Worm (Caenorhabditis elegans) whole organism, late embryonic: ENCODE results near the gene F35E12.6.

Source experiments
- C08G9.2 ChIP-seq: sonication (generic microtip); optimal IDR thresholded peaks from 2 replicates; lab custom pipeline; 2016; ENCODE audit warnings: mild to moderate bottlenecking, missing genetic modification characterization, moderate library complexity, missing compliant biosample characterization
- hlh-6 ChIP-seq: sonication (generic microtip); optimal IDR thresholded peaks from 2 replicates; lab custom pipeline; 2016; ENCODE audit warnings: missing genotype, missing genetic modification characterization, missing compliant biosample characterization
- pag-3 ChIP-seq: sonication (generic microtip); optimal IDR thresholded peaks from 2 replicates; lab custom pipeline; 2016; ENCODE audit warnings: missing compliant biosample characterization, missing genetic modification characterization, borderline replicate concordance
- pha-4 ChIP-seq: fragments of 150-350 bp; optimal IDR thresholded peaks from 2 replicates; lab custom pipeline; 2018; ENCODE audit warnings: missing biosample characterization, missing genetic modification reagents, missing genetic modification characterization
- pqm-1 ChIP-seq: sonication (generic microtip); optimal IDR thresholded peaks from 2 replicates; lab custom pipeline; 2016; ENCODE audit warnings: missing genetic modification characterization, missing compliant biosample characterization
- rnt-1 ChIP-seq: sonication (generic microtip); optimal IDR thresholded peaks from 2 replicates; lab custom pipeline; 2016; ENCODE audit warnings: missing genetic modification characterization, missing compliant biosample characterization
- sox-4 ChIP-seq: sonication (generic microtip); optimal IDR thresholded peaks from 2 replicates; lab custom pipeline; 2017; ENCODE audit warnings: mild to moderate bottlenecking, missing genetic modification characterization, inconsistent platforms, missing compliant biosample characterization

- TF ChIP-seq pag-3 (tag; lab: Kevin White, UChicago): no peak
- no peak for TF ChIP-seq pha-4 (tag; lab: Kevin White, UChicago)
- TF ChIP-seq hlh-6 (tag; lab: Kevin White, UChicago): no peak
- no peak for TF ChIP-seq rnt-1 (tag; lab: Kevin White, UChicago)
- no peak for TF ChIP-seq C08G9.2 (tag; lab: Kevin White, UChicago)
- no peak for TF ChIP-seq pqm-1 (tag; lab: Kevin White, UChicago)
- no peak for TF ChIP-seq sox-4 (tag; lab: Kevin White, UChicago)
Measured at ce11 chrV:13762426-13763127, 26.5 kb upstream of the F35E12.6 start, which contains the start of gene F20G2.6.
